Worm (Caenorhabditis elegans) whole organism, late embryonic: ENCODE data around the gene fis-2.

Experiments used
- C08G9.2 ChIP-seq: sonication (generic microtip); optimal IDR thresholded peaks from 2 replicates; lab custom pipeline; 2016; ENCODE audit warnings: mild to moderate bottlenecking, missing genetic modification characterization, moderate library complexity, missing compliant biosample characterization
- C38D4.7 ChIP-seq: fragments of 200-800 bp; sonication (Bioruptor generic); optimal IDR thresholded peaks from 2 replicates; lab custom pipeline; 2018; ENCODE audit warnings: mild to moderate bottlenecking, missing genetic modification characterization, moderate library complexity, missing compliant biosample characterization
- elt-4 ChIP-seq: sonication (generic microtip); optimal IDR thresholded peaks from 2 replicates; lab custom pipeline; 2016; ENCODE audit warnings: missing genetic modification characterization, missing compliant biosample characterization
- ets-4 ChIP-seq: sonication (generic microtip); optimal IDR thresholded peaks from 2 replicates; lab custom pipeline; 2016; ENCODE audit warnings: missing genetic modification characterization, missing compliant biosample characterization
- nfya-1 ChIP-seq: sonication (generic microtip); optimal IDR thresholded peaks from 2 replicates; lab custom pipeline; 2017; ENCODE audit warnings: missing genetic modification characterization, mild to moderate bottlenecking, missing compliant biosample characterization, antibody characterized with exemption, moderate library complexity
- odd-2 ChIP-seq: sonication (generic microtip); optimal IDR thresholded peaks from 2 replicates; lab custom pipeline; 2017; ENCODE audit warnings: antibody characterized with exemption, mild to moderate bottlenecking, missing genetic modification characterization, missing compliant biosample characterization
- pha-2 ChIP-seq: sonication (generic microtip); optimal IDR thresholded peaks from 2 replicates; lab custom pipeline; 2017; ENCODE audit warnings: mild to moderate bottlenecking, missing genetic modification characterization, missing compliant biosample characterization
- pha-4 ChIP-seq: fragments of 150-350 bp; optimal IDR thresholded peaks from 2 replicates; lab custom pipeline; 2018; ENCODE audit warnings: missing biosample characterization, missing genetic modification reagents, missing genetic modification characterization
- pqm-1 ChIP-seq: sonication (generic microtip); optimal IDR thresholded peaks from 2 replicates; lab custom pipeline; 2016; ENCODE audit warnings: missing genetic modification characterization, missing compliant biosample characterization
- tbx-2 ChIP-seq: sonication (generic microtip); optimal IDR thresholded peaks from 2 replicates; lab custom pipeline; 2016; ENCODE audit warnings: missing genetic modification characterization, missing compliant biosample characterization
- unc-3 ChIP-seq, 2 experiments: fragments of 200-800 bp in 1 of 2; sonication (Bioruptor generic) in 1 of 2; sonication (generic microtip) in 1 of 2; conservative IDR thresholded peaks in 1 of 2; optimal IDR thresholded peaks in 1 of 2; 2 replicates each; pipeline versions ENCODE4 v1.3.6 to Lab custom; 2016 to 2022; ENCODE audit warnings: missing compliant biosample characterization in 2 of 2, missing genetic modification characterization in 2 of 2, missing genetic modification reagents in 1 of 2

- TF ChIP-seq odd-2 (tag; lab: Kevin White, UChicago) (no peak), tbx-2 (tag; lab: Kevin White, UChicago) (no peak), ets-4 (tag; lab: Kevin White, UChicago) (no peak), C08G9.2 (no peak), elt-4 (tag; lab: Kevin White, UChicago) (no peak), pqm-1 (tag; lab: Kevin White, UChicago) (no peak), nfya-1 (no peak), unc-3 (GFP tag; conservative IDR thresholded peaks at IDR 0.05; lab: Robert Waterston, UW) (no peak), unc-3 (tag; optimal IDR thresholded peaks at IDR 0.05; lab: Kevin White, UChicago) (no peak), pha-4 (tag; lab: Kevin White, UChicago) (no peak), pha-2 (tag; lab: Kevin White, UChicago) (no peak), C38D4.7 (GFP tag; lab: Kevin White, UChicago) (no peak)
These were observed 17.3 kb upstream of the fis-2 start, which contains the start of gene inx-5 for ce11 chrX:8302299-8302698.
